Fruit fly (Drosophila melanogaster) Kc167 (cell line): Measurements from ENCODE around the gene Nup93-1.

ENCODE experiments used
- Myc ChIP-seq: fragments of >200 bp; optimal IDR thresholded peaks from 2 replicates; lab custom pipeline; 2017; ENCODE audit warnings: missing external identifiers
- Sin3A ChIP-seq: fragments of >200 bp; optimal IDR thresholded peaks from 2 replicates; lab custom pipeline; 2018; ENCODE audit warnings: missing external identifiers
- h ChIP-seq: fragments of >200 bp; optimal IDR thresholded peaks from 3 replicates; lab custom pipeline; 2018; ENCODE audit warnings: missing external identifiers
- psq ChIP-seq: fragments of >200 bp; optimal IDR thresholded peaks from 2 replicates; lab custom pipeline; 2017; ENCODE audit warnings: missing external identifiers
- ttk ChIP-seq: sonication (Bioruptor generic); optimal IDR thresholded peaks from 2 replicates; lab custom pipeline; 2017; ENCODE audit warnings: missing external identifiers

DNA sequence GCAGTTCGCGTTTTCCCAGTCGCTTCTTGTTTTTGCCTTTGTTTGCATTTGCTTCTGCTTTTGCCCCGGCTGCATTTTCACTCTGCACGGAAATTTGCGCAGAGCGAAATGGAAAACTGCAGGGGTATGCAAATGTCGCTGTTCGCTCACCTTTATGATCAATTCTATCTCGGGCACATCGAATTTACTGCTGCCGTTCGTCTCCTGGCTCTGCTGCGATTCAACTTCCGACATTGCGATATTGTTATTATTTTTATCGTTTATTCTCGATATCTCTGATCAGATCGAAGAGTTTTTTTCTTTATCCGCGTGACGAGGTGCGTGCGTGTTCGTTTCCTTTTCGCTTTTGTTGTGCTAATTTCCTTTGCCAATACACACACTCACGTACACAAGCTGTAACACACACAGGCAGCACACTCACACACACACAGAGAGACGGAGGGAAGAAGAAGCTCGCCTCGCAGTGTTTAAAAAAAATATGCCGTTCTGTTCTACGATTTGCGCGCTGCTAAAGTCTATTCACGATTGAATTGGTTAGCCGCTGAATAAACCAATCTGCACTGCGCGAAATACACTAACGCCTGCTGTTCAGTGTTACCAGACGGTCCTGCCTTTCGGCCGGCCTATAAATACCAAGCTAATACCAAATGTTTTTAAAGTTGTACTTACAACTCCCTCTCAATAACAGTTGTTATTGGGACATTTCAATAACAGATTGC is 692 bp upstream of the Nup93-1 start, which contains the start of gene Clic:
- TF ChIP-seq Sin3A (lab: Kevin White, UChicago) (no peak), Myc (no peak), ttk (lab: Kevin White, UChicago) (no peak), psq (no peak), h (lab: Kevin White, UChicago) (no peak)
